Fruit fly (Drosophila melanogaster): Measurements from ENCODE around the gene CG13855.

- TF ChIP-seq CG10348 (GFP tag; IDR thresholded peaks at IDR 0.05) (no peak), CG4496 (GFP tag; IDR thresholded peaks at IDR 0.05) (no peak), gl (tag; optimal IDR thresholded peaks at IDR 0.05) (no peak), CG14655 (GFP tag; optimal IDR thresholded peaks at IDR 0.05) (no peak), Pif1A (GFP tag; optimal IDR thresholded peaks at IDR 0.05) (no peak)
Measured at dm6 chr3R:22357942-22358341, 47.8 kb upstream of the CG13855 start.
